Worm (Caenorhabditis elegans) whole organism, L1 larva: ENCODE measurements around the gene col-118.

ENCODE experiments used
- ceh-90 ChIP-seq: sonication (generic microtip); optimal IDR thresholded peaks from 2 replicates; lab custom pipeline; 2016; ENCODE audit warnings: missing genetic modification characterization, missing compliant biosample characterization
- dsc-1 ChIP-seq: sonication (generic microtip); optimal IDR thresholded peaks from 2 replicates; lab custom pipeline; 2016; ENCODE audit warnings: mild to moderate bottlenecking, missing genetic modification characterization, missing compliant biosample characterization
- hlh-17 ChIP-seq: fragments of 200-800 bp; sonication (Bioruptor generic); optimal IDR thresholded peaks from 2 replicates; lab custom pipeline; 2018; ENCODE audit warnings: missing genetic modification characterization, mild to moderate bottlenecking, missing compliant biosample characterization, moderate library complexity, borderline replicate concordance
- lin-39 ChIP-seq: fragments of 150-350 bp; optimal IDR thresholded peaks from 2 replicates; lab custom pipeline; 2014; ENCODE audit warnings: missing biosample characterization, missing genetic modification reagents, missing genetic modification characterization
- lir-3 ChIP-seq: sonication (generic microtip); optimal IDR thresholded peaks from 2 replicates; lab custom pipeline; 2016; ENCODE audit warnings: mild to moderate bottlenecking, missing genetic modification characterization, moderate library complexity, missing compliant biosample characterization; ENCODE audit not compliant: poor library complexity
- nhr-11 ChIP-seq: fragments of 150-350 bp; optimal IDR thresholded peaks from 2 replicates; lab custom pipeline; 2014; ENCODE audit warnings: missing biosample characterization, missing genetic modification characterization
- nhr-28 ChIP-seq: fragments of 150-350 bp; optimal IDR thresholded peaks from 2 replicates; lab custom pipeline; 2014; ENCODE audit warnings: missing biosample characterization, missing genetic modification characterization
- nhr-47 ChIP-seq: sonication (generic microtip); optimal IDR thresholded peaks from 2 replicates; lab custom pipeline; 2016; ENCODE audit warnings: mild to moderate bottlenecking, missing genetic modification characterization, moderate library complexity, missing compliant biosample characterization
- nhr-90 ChIP-seq: sonication (generic microtip); optimal IDR thresholded peaks from 2 replicates; lab custom pipeline; 2016; ENCODE audit warnings: mild to moderate bottlenecking, missing genetic modification characterization, missing compliant biosample characterization; ENCODE audit not compliant: poor library complexity
- pax-3 ChIP-seq: fragments of 200-800 bp; sonication (Bioruptor generic); optimal IDR thresholded peaks from 2 replicates; lab custom pipeline; 2018; ENCODE audit warnings: mild to moderate bottlenecking, missing genetic modification characterization, moderate library complexity, missing compliant biosample characterization
- skn-1 ChIP-seq: fragments of 150-350 bp; optimal IDR thresholded peaks from 2 replicates; lab custom pipeline; 2014; ENCODE audit warnings: missing biosample characterization, missing genetic modification characterization
- tbx-2 ChIP-seq: sonication (generic microtip); optimal IDR thresholded peaks from 2 replicates; lab custom pipeline; 2016; ENCODE audit warnings: missing genetic modification characterization, missing compliant biosample characterization
- ztf-11 ChIP-seq, 2 experiments: sonication (generic microtip); optimal IDR thresholded peaks; 2 replicates each; lab custom pipeline; 2016 to 2017; ENCODE audit warnings: missing genetic modification characterization in 2 of 2, missing biosample characterization in 1 of 2, missing compliant biosample characterization in 1 of 2

- TF ChIP-seq ceh-90 (tag; lab: Kevin White, UChicago) = no peak
- no peak for TF ChIP-seq lin-39
- TF ChIP-seq nhr-11 = no peak
- no peak for TF ChIP-seq dsc-1 (tag; lab: Kevin White, UChicago)
- no peak for TF ChIP-seq nhr-28 (tag; lab: Kevin White, UChicago)
- no peak for TF ChIP-seq nhr-90 (tag; lab: Kevin White, UChicago)
- no peak for TF ChIP-seq ztf-11 (tag; optimal IDR thresholded peaks at IDR 0.05; lab: Kevin White, UChicago)
- no peak for TF ChIP-seq tbx-2
- no peak for TF ChIP-seq hlh-17 (GFP tag; lab: Kevin White, UChicago)
- no peak for TF ChIP-seq nhr-47
- TF ChIP-seq lir-3 (tag; lab: Kevin White, UChicago) = no peak
- TF ChIP-seq skn-1 = no peak
- TF ChIP-seq pax-3 = no peak
Measured at ce11 chrIV:8848983-8849382, 965 bp downstream of the col-118 start.
